Fruit fly (Drosophila melanogaster) whole organism, embryonic: ENCODE data around the gene Fst.

Source experiments
- Atf-2 ChIP-seq: fragments of 200-800 bp; sonication (Bioruptor generic); optimal IDR thresholded peaks from 2 replicates; lab custom pipeline; 2016; ENCODE audit warnings: missing biosample characterization, missing genetic modification characterization
- B-H1 ChIP-seq: fragments of 200-800 bp; sonication (Bioruptor generic); IDR thresholded peaks from 3 replicates; pipeline ENCODE4 v1.3.6; 2022; ENCODE audit warnings: missing biosample characterization, missing genetic modification characterization
- B-H2 ChIP-seq: fragments of 200-800 bp; sonication (Bioruptor generic); optimal IDR thresholded peaks from 2 replicates; lab custom pipeline; 2018; ENCODE audit warnings: missing biosample characterization, mild to moderate bottlenecking, missing genetic modification characterization
- CG10267 ChIP-seq: fragments of 200-800 bp; sonication (Bioruptor generic); optimal IDR thresholded peaks from 2 replicates; lab custom pipeline; 2018; ENCODE audit warnings: missing biosample characterization, mild to moderate bottlenecking, missing genetic modification characterization, moderate library complexity
- CG10654 ChIP-seq: fragments of 200-800 bp; sonication (Bioruptor generic); optimal IDR thresholded peaks from 2 replicates; lab custom pipeline; 2016; ENCODE audit warnings: missing biosample characterization, missing genetic modification characterization
- CG11247 ChIP-seq: fragments of 200-800 bp; sonication (Bioruptor generic); IDR thresholded peaks from 2 replicates; pipeline ENCODE4 v1.3.6; 2022; ENCODE audit warnings: missing biosample characterization, missing genetic modification characterization
- CG11723 ChIP-seq: fragments of 200-800 bp; sonication (Bioruptor generic); optimal IDR thresholded peaks from 2 replicates; lab custom pipeline; 2017; ENCODE audit warnings: missing biosample characterization, mild to moderate bottlenecking, missing genetic modification characterization
- CG1233 ChIP-seq: fragments of 200-800 bp; sonication (Bioruptor generic); optimal IDR thresholded peaks from 4 replicates; lab custom pipeline; 2018; ENCODE audit warnings: missing biosample characterization, mild to moderate bottlenecking, missing genetic modification characterization
- CG13296 ChIP-seq: fragments of 200-800 bp; sonication (Bioruptor generic); optimal IDR thresholded peaks from 3 replicates; lab custom pipeline; 2018; ENCODE audit warnings: missing biosample characterization, mild to moderate bottlenecking, missing genetic modification characterization
- CG14014 ChIP-seq: fragments of 200-800 bp; sonication (Bioruptor generic); IDR thresholded peaks from 2 replicates; pipeline ENCODE4 v1.3.6; 2022; ENCODE audit warnings: missing biosample characterization, missing genetic modification characterization
- CG14965 ChIP-seq: fragments of 200-800 bp; sonication (Bioruptor generic); optimal IDR thresholded peaks from 2 replicates; lab custom pipeline; 2016; ENCODE audit warnings: missing biosample characterization, missing genetic modification characterization, borderline replicate concordance
- CG17385 ChIP-seq: fragments of 200-800 bp; sonication (Bioruptor generic); optimal IDR thresholded peaks from 3 replicates; lab custom pipeline; 2018; ENCODE audit warnings: missing biosample characterization, mild to moderate bottlenecking, missing genetic modification characterization
- CG1792 ChIP-seq: fragments of 200-800 bp; sonication (Bioruptor generic); optimal IDR thresholded peaks from 2 replicates; lab custom pipeline; 2016; ENCODE audit warnings: missing biosample characterization, missing genetic modification characterization
- CG32767 ChIP-seq: fragments of 200-800 bp; sonication (Bioruptor generic); IDR thresholded peaks from 2 replicates; pipeline ENCODE4 v1.3.6; 2022; ENCODE audit warnings: missing biosample characterization, missing genetic modification characterization
- CG34224 ChIP-seq: fragments of 200-800 bp; sonication (Bioruptor generic); IDR thresholded peaks from 3 replicates; pipeline ENCODE4 v1.3.6; 2022; ENCODE audit warnings: missing biosample characterization, missing genetic modification characterization; ENCODE audit not compliant: partially characterized antibody
- CG6683 ChIP-seq: fragments of 200-800 bp; sonication (Bioruptor generic); optimal IDR thresholded peaks from 2 replicates; lab custom pipeline; 2017; ENCODE audit warnings: missing biosample characterization, mild to moderate bottlenecking, missing genetic modification characterization, missing genetic modification reagents
- CG6689 ChIP-seq: fragments of 200-800 bp; sonication (Bioruptor generic); IDR thresholded peaks from 2 replicates; pipeline ENCODE4 v1.3.6; 2022; ENCODE audit warnings: missing biosample characterization, missing genetic modification characterization
- CG6854 ChIP-seq: fragments of 200-800 bp; sonication (Bioruptor generic); optimal IDR thresholded peaks from 3 replicates; lab custom pipeline; 2017; ENCODE audit warnings: missing biosample characterization, mild to moderate bottlenecking, missing genetic modification characterization
- CG7745 ChIP-seq: fragments of 200-800 bp; sonication (Bioruptor generic); optimal IDR thresholded peaks from 2 replicates; lab custom pipeline; 2018; ENCODE audit warnings: missing biosample characterization, mild to moderate bottlenecking, missing genetic modification characterization, moderate library complexity
- CG7928 ChIP-seq: fragments of 200-800 bp; sonication (Bioruptor generic); optimal IDR thresholded peaks from 2 replicates; lab custom pipeline; 2017; ENCODE audit warnings: missing biosample characterization, mild to moderate bottlenecking, missing genetic modification characterization
- CG8089 ChIP-seq: fragments of 200-800 bp; sonication (Bioruptor generic); optimal IDR thresholded peaks from 3 replicates; lab custom pipeline; 2016; ENCODE audit warnings: missing biosample characterization, missing genetic modification characterization
- CkIIα-i1 ChIP-seq: fragments of 200-800 bp; sonication (Bioruptor generic); IDR thresholded peaks from 2 replicates; pipeline ENCODE4 v1.3.6; 2022; ENCODE audit warnings: missing biosample characterization, missing genetic modification characterization
- D ChIP-seq, 2 experiments: fragments of 200-800 bp in 1 of 2; fragments of >200 bp in 1 of 2; sonication (Bioruptor generic) in 1 of 2; optimal IDR thresholded peaks; 2 replicates in 1 of 2; 3 replicates in 1 of 2; lab custom pipeline; 2017; ENCODE audit warnings: mild to moderate bottlenecking in 1 of 2, missing biosample characterization in 1 of 2, missing genetic modification characterization in 1 of 2, missing genetic modification reagents in 1 of 2
- Ets65A ChIP-seq: fragments of 200-800 bp; sonication (Bioruptor generic); peaks from one replicate; lab custom pipeline; 2016; ENCODE audit warnings: missing biosample characterization, missing genetic modification characterization
- HHEX ChIP-seq: fragments of 200-800 bp; sonication (Bioruptor generic); optimal IDR thresholded peaks from 3 replicates; lab custom pipeline; 2017; ENCODE audit warnings: missing biosample characterization, mild to moderate bottlenecking, missing genetic modification characterization, missing genetic modification reagents
- Lpt ChIP-seq: fragments of >200 bp; optimal IDR thresholded peaks from 2 replicates; lab custom pipeline; 2018; ENCODE audit warnings: missing biosample characterization, missing genetic modification characterization
- MTF-1 ChIP-seq: fragments of 200-800 bp; sonication (Bioruptor generic); optimal IDR thresholded peaks from 2 replicates; lab custom pipeline; 2018; ENCODE audit warnings: missing biosample characterization, mild to moderate bottlenecking, missing genetic modification characterization, borderline replicate concordance
- Nf-YA ChIP-seq: fragments of 200-800 bp; sonication (Bioruptor generic); IDR thresholded peaks from 2 replicates; pipeline ENCODE4 v1.3.6; 2022; ENCODE audit warnings: missing biosample characterization, missing genetic modification characterization
- Taf1 ChIP-seq: fragments of 200-800 bp; sonication (Bioruptor generic); IDR thresholded peaks from 2 replicates; pipeline ENCODE4 v1.3.6; 2022; ENCODE audit warnings: missing biosample characterization, missing genetic modification characterization
- ab ChIP-seq: fragments of 200-800 bp; sonication (Bioruptor generic); optimal IDR thresholded peaks from 2 replicates; lab custom pipeline; 2016; ENCODE audit warnings: missing biosample characterization, missing genetic modification characterization
- amos ChIP-seq: fragments of 200-800 bp; sonication (Bioruptor generic); IDR thresholded peaks from 2 replicates; pipeline ENCODE4 v1.3.6; 2022; ENCODE audit warnings: missing biosample characterization, missing genetic modification characterization; ENCODE audit not compliant: partially characterized antibody
- ase ChIP-seq: fragments of 200-800 bp; sonication (Bioruptor generic); IDR thresholded peaks from 3 replicates; pipeline ENCODE4 v1.3.6; 2022; ENCODE audit warnings: missing biosample characterization, missing genetic modification characterization
- az2 ChIP-seq: fragments of 200-800 bp; sonication (Bioruptor generic); optimal IDR thresholded peaks from 3 replicates; lab custom pipeline; 2016; ENCODE audit warnings: missing biosample characterization, missing genetic modification characterization
- bbx ChIP-seq: fragments of 200-800 bp; sonication (Bioruptor generic); IDR thresholded peaks from 2 replicates; pipeline ENCODE4 v1.3.6; 2022; ENCODE audit warnings: missing biosample characterization, missing genetic modification characterization; ENCODE audit not compliant: partially characterized antibody
- bigmax ChIP-seq: fragments of 200-800 bp; sonication (Bioruptor generic); optimal IDR thresholded peaks from 2 replicates; lab custom pipeline; 2018; ENCODE audit warnings: missing biosample characterization, mild to moderate bottlenecking, missing genetic modification characterization
- dm ChIP-seq: fragments of 200-800 bp; sonication (Bioruptor generic); optimal IDR thresholded peaks from 3 replicates; lab custom pipeline; 2016; ENCODE audit warnings: missing biosample characterization, missing genetic modification characterization
- emc ChIP-seq: fragments of 200-800 bp; sonication (Bioruptor generic); optimal IDR thresholded peaks from 2 replicates; lab custom pipeline; 2016; ENCODE audit warnings: missing biosample characterization, missing genetic modification characterization
- eyg ChIP-seq: fragments of 200-800 bp; sonication (Bioruptor generic); optimal IDR thresholded peaks from 3 replicates; lab custom pipeline; 2016; ENCODE audit warnings: missing biosample characterization, missing genetic modification characterization
- gsb-n ChIP-seq: fragments of 200-800 bp; sonication (Bioruptor generic); optimal IDR thresholded peaks from 3 replicates; lab custom pipeline; 2018; ENCODE audit warnings: missing biosample characterization, mild to moderate bottlenecking, missing genetic modification characterization
- gt ChIP-seq: fragments of 200-800 bp; sonication (Bioruptor generic); IDR thresholded peaks from 2 replicates; pipeline ENCODE4 v1.3.6; 2022; ENCODE audit warnings: missing biosample characterization, missing genetic modification characterization
- hkb ChIP-seq, 2 experiments: fragments of 200-800 bp in 1 of 2; fragments of >200 bp in 1 of 2; sonication (Bioruptor generic) in 1 of 2; IDR thresholded peaks in 1 of 2; optimal IDR thresholded peaks in 1 of 2; 2 replicates each; pipeline versions ENCODE4 v1.3.6 to Lab custom; 2017 to 2022; ENCODE audit warnings: missing biosample characterization in 1 of 2, missing genetic modification characterization in 1 of 2
- insv ChIP-seq, 2 experiments: fragments of 200-800 bp; sonication (Bioruptor generic); optimal IDR thresholded peaks; 3 replicates each; lab custom pipeline; 2016 to 2018; ENCODE audit warnings: missing biosample characterization in 2 of 2, missing genetic modification characterization in 2 of 2
- ken ChIP-seq: fragments of 200-800 bp; sonication (Bioruptor generic); IDR thresholded peaks from 3 replicates; pipeline ENCODE4 v1.3.6; 2022; ENCODE audit warnings: missing biosample characterization, missing genetic modification characterization
- run ChIP-seq: fragments of 200-800 bp; sonication (Bioruptor generic); optimal IDR thresholded peaks from 3 replicates; lab custom pipeline; 2018; ENCODE audit warnings: missing biosample characterization, mild to moderate bottlenecking, missing genetic modification characterization
- salm ChIP-seq: fragments of 200-800 bp; sonication (Bioruptor generic); optimal IDR thresholded peaks from 2 replicates; lab custom pipeline; 2018; ENCODE audit warnings: missing biosample characterization, mild to moderate bottlenecking, missing genetic modification characterization
- slp2 ChIP-seq: fragments of 200-800 bp; sonication (Bioruptor generic); optimal IDR thresholded peaks from 2 replicates; lab custom pipeline; 2016; ENCODE audit warnings: missing biosample characterization, missing genetic modification characterization
- tna ChIP-seq: fragments of 200-800 bp; sonication (Bioruptor generic); IDR thresholded peaks from 2 replicates; pipeline ENCODE4 v1.3.6; 2022; ENCODE audit warnings: missing biosample characterization, missing genetic modification characterization; ENCODE audit not compliant: partially characterized antibody
- trh ChIP-seq: fragments of 200-800 bp; sonication (Bioruptor generic); optimal IDR thresholded peaks from 2 replicates; lab custom pipeline; 2016; ENCODE audit warnings: missing biosample characterization, missing genetic modification characterization
- tx ChIP-seq: fragments of 200-800 bp; sonication (Bioruptor generic); optimal IDR thresholded peaks from 2 replicates; lab custom pipeline; 2016; ENCODE audit warnings: missing biosample characterization, missing genetic modification characterization
- vnd ChIP-seq: fragments of 200-800 bp; sonication (Bioruptor generic); IDR thresholded peaks from 3 replicates; pipeline ENCODE4 v1.3.6; 2022; ENCODE audit warnings: missing biosample characterization, missing genetic modification characterization; ENCODE audit not compliant: partially characterized antibody

Gene Fst

DNA sequence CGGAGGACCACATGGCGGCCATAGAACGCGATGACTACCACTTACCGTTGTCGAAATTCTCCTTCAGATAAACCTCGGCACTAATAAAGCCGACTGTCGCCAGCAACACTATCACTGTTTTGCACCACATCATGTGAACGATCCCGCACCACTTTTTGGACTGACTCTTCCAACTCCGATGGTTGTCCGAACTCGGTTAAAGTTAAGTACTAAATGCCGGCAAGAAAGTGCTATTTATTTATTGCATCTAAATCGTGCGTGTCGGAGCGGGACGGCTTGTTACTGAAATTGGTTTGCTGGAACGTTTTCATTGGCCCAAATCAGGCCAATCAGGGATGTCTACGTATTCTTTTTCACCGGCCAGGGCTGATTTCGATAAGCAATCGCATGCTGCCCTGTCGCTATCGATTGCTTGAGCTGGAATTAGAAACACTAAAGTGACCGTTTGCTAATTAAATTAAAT, 15.3 kb downstream of the Fst start, which contains the start of gene Calr (continued):
- TF ChIP-seq gt (GFP tag; lab: Robert Waterston, UW) (no peak), B-H2 (peak; percentile 79), CG8089 (GFP tag; lab: Kevin White, UChicago) (no peak), az2 (GFP tag; lab: Kevin White, UChicago) (no peak), bigmax (GFP tag; lab: Kevin White, UChicago) (no peak), slp2 (GFP tag; lab: Kevin White, UChicago) (no peak), CG6689 (GFP tag; lab: Robert Waterston, UW) (no peak), CG1792 (GFP tag; lab: Kevin White, UChicago) (peak; percentile 7), Atf-2 (GFP tag; lab: Kevin White, UChicago) (no peak), CG11247 (GFP tag; lab: Robert Waterston, UW) (no peak), CG10654 (GFP tag; lab: Kevin White, UChicago) (no peak), CG11723 (GFP tag; lab: Kevin White, UChicago) (no peak), CG6854 (GFP tag; lab: Kevin White, UChicago) (peak; percentile 43), Ets65A (GFP tag; lab: Kevin White, UChicago) (no peak), CG10267 (tag; lab: Kevin White, UChicago) (peak; percentile 91), B-H1 (no peak), CG6683 (GFP tag; lab: Kevin White, UChicago) (no peak), hkb (optimal IDR thresholded peaks at IDR 0.05; lab: Kevin White, UChicago) (no peak), hkb (GFP tag; IDR thresholded peaks at IDR 0.05; lab: Robert Waterston, UW) (no peak), CkIIα-i1 (GFP tag; lab: Robert Waterston, UW) (no peak), D (optimal IDR thresholded peaks at IDR 0.05; lab: Kevin White, UChicago) (no peak), D (GFP tag; optimal IDR thresholded peaks at IDR 0.05; lab: Kevin White, UChicago) (no peak), Nf-YA (GFP tag; lab: Robert Waterston, UW) (no peak), vnd (GFP tag; lab: Robert Waterston, UW) (no peak), salm (tag; lab: Kevin White, UChicago) (peak; percentile 52), run (tag; lab: Kevin White, UChicago) (peak; percentile 36), trh (no peak), Taf1 (GFP tag; lab: Robert Waterston, UW) (no peak), gsb-n (tag; lab: Kevin White, UChicago) (peak; percentile 40), Lpt (no peak), CG7745 (peak; percentile 92), CG17385 (GFP tag; lab: Kevin White, UChicago) (no peak), CG14965 (no peak), emc (no peak), bbx (no peak), ken (GFP tag; lab: Robert Waterston, UW) (no peak), CG34224 (GFP tag; lab: Robert Waterston, UW) (no peak), tna (no peak), CG7928 (GFP tag; lab: Kevin White, UChicago) (peak; percentile 47), CG14014 (GFP tag; lab: Robert Waterston, UW) (no peak), dm (no peak), ab (peak; percentile 53), eyg (GFP tag; lab: Kevin White, UChicago) (peak; percentile 49), HHEX (peak; percentile 27), insv (GFP tag; optimal IDR thresholded peaks at IDR 0.05; lab: Kevin White, UChicago) (peak in 1 of 2 experiments; percentile 65), MTF-1 (GFP tag; lab: Kevin White, UChicago) (peak; percentile 37), tx (no peak), amos (GFP tag; lab: Robert Waterston, UW) (no peak), CG13296 (GFP tag; lab: Kevin White, UChicago) (peak; percentile 56), CG1233 (peak; percentile 39), ase (GFP tag; lab: Robert Waterston, UW) (no peak), CG32767 (GFP tag; lab: Robert Waterston, UW) (no peak)
